Worm (Caenorhabditis elegans) whole organism, L4/young adult: ENCODE data around the gene sun-1.

Experiments used
- W03F9.2 ChIP-seq: fragments of 150-350 bp; optimal IDR thresholded peaks from 2 replicates; lab custom pipeline; 2014; ENCODE audit warnings: missing biosample characterization, missing genetic modification characterization
- dao-5 ChIP-seq: sonication (generic microtip); optimal IDR thresholded peaks from 2 replicates; lab custom pipeline; 2016; ENCODE audit warnings: missing genotype, missing genetic modification characterization, moderate library complexity, missing compliant biosample characterization
- him-1 ChIP-seq: sonication (generic microtip); optimal IDR thresholded peaks from 2 replicates; lab custom pipeline; 2016; ENCODE audit warnings: missing genotype, missing genetic modification reagents, missing genetic modification characterization, missing compliant biosample characterization

DNA sequence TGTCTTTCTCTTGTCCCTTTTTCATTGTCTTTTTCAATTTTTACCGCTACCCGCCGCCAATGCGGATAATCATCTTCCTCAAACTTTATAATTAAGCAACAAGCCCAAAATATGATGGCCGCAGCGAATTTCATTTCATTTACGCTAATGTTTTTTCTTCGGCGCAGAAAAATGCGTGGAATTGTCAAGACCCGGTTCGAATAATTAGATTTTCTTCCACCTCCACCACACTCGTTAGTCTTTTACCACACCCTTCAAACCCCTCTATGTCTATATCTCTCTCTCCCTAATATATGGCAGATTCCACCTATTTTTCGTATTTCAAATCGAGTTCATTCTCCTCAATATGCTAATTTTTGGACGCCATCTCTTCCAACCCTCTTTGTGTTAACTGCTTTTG, 22.8 kb downstream of the sun-1 start:
- no peak for TF ChIP-seq him-1 (tag; lab: Kevin White, UChicago)
- no peak for TF ChIP-seq dao-5 (tag; lab: Kevin White, UChicago)
- TF ChIP-seq W03F9.2 (tag; lab: Kevin White, UChicago): no peak
